Worm (Caenorhabditis elegans) whole organism, L2 larva: ENCODE data around the gene C46F11.6.

Source experiments
- C34F6.9 ChIP-seq: fragments of 150-350 bp; optimal IDR thresholded peaks from 2 replicates; lab custom pipeline; 2014; ENCODE audit warnings: missing biosample characterization, missing genetic modification characterization
- F13H6.1 ChIP-seq: sonication (generic microtip); optimal IDR thresholded peaks from 2 replicates; lab custom pipeline; 2016; ENCODE audit warnings: missing genetic modification characterization, missing compliant biosample characterization
- R02D3.7 ChIP-seq: fragments of 150-350 bp; optimal IDR thresholded peaks from 2 replicates; lab custom pipeline; 2014; ENCODE audit warnings: missing biosample characterization, missing genetic modification characterization
- Y55F3AM.14 ChIP-seq: fragments of 200-800 bp; sonication (Bioruptor generic); optimal IDR thresholded peaks from 2 replicates; lab custom pipeline; 2018; ENCODE audit warnings: mild to moderate bottlenecking, missing genetic modification characterization, missing compliant biosample characterization
- ZK546.5 ChIP-seq: sonication (generic microtip); optimal IDR thresholded peaks from 2 replicates; lab custom pipeline; 2017; ENCODE audit warnings: missing biosample characterization, missing genetic modification characterization
- alr-1 ChIP-seq: fragments of 150-350 bp; optimal IDR thresholded peaks from 2 replicates; lab custom pipeline; 2014; ENCODE audit warnings: missing biosample characterization, missing genetic modification characterization
- aly-2 ChIP-seq: fragments of 150-350 bp; optimal IDR thresholded peaks from 2 replicates; lab custom pipeline; 2014; ENCODE audit warnings: missing biosample characterization, missing genetic modification characterization
- ama-1 ChIP-seq: fragments of 150-350 bp; optimal IDR thresholded peaks from 2 replicates; lab custom pipeline; 2018; ENCODE audit warnings: inconsistent platforms
- blmp-1 ChIP-seq: sonication (generic microtip); optimal IDR thresholded peaks from 2 replicates; lab custom pipeline; 2017; ENCODE audit warnings: missing genetic modification characterization, mild to moderate bottlenecking, missing compliant biosample characterization, antibody characterized with exemption, moderate library complexity; ENCODE audit not compliant: insufficient read depth
- ceh-16 ChIP-seq: fragments of 150-350 bp; optimal IDR thresholded peaks from 2 replicates; lab custom pipeline; 2014; ENCODE audit warnings: missing biosample characterization, missing genetic modification characterization
- ceh-82 ChIP-seq: fragments of 150-350 bp; optimal IDR thresholded peaks from 2 replicates; lab custom pipeline; 2014; ENCODE audit warnings: missing biosample characterization, missing genetic modification characterization
- crh-2 ChIP-seq: sonication (generic microtip); optimal IDR thresholded peaks from 2 replicates; lab custom pipeline; 2017; ENCODE audit warnings: missing biosample characterization, missing genetic modification characterization
- dmd-4 ChIP-seq: sonication (generic microtip); optimal IDR thresholded peaks from 2 replicates; lab custom pipeline; 2017; ENCODE audit warnings: missing biosample characterization, missing genetic modification characterization
- egl-27 ChIP-seq: sonication (generic microtip); optimal IDR thresholded peaks from 3 replicates; lab custom pipeline; 2017; ENCODE audit warnings: missing biosample characterization, missing genetic modification reagents, missing genetic modification characterization
- elt-1 ChIP-seq: fragments of 150-350 bp; optimal IDR thresholded peaks from 2 replicates; lab custom pipeline; 2014; ENCODE audit warnings: missing biosample characterization, missing genetic modification characterization
- elt-3 ChIP-seq: sonication (generic microtip); optimal IDR thresholded peaks from 2 replicates; lab custom pipeline; 2017; ENCODE audit warnings: missing biosample characterization, missing genetic modification characterization
- fos-1 ChIP-seq: fragments of 150-350 bp; optimal IDR thresholded peaks from 2 replicates; lab custom pipeline; 2014; ENCODE audit warnings: missing biosample characterization, missing genetic modification characterization
- gmeb-1 ChIP-seq: fragments of 150-350 bp; optimal IDR thresholded peaks from 2 replicates; lab custom pipeline; 2014; ENCODE audit warnings: missing biosample characterization, missing genetic modification characterization
- lin-11 ChIP-seq: fragments of 150-350 bp; sonication (generic microtip); optimal IDR thresholded peaks from 2 replicates; lab custom pipeline; 2014; ENCODE audit warnings: missing biosample characterization, missing genetic modification characterization, inconsistent platforms, mixed read lengths
- lin-13 ChIP-seq: fragments of 150-350 bp; optimal IDR thresholded peaks from 2 replicates; lab custom pipeline; 2014; ENCODE audit warnings: missing biosample characterization, missing genetic modification reagents, missing genetic modification characterization
- lin-39 ChIP-seq: fragments of 150-350 bp; optimal IDR thresholded peaks from 2 replicates; lab custom pipeline; 2014; ENCODE audit warnings: missing biosample characterization, missing genetic modification reagents, missing genetic modification characterization
- lsy-2 ChIP-seq, 2 experiments: fragments of 150-350 bp in 1 of 2; sonication (generic microtip) in 1 of 2; optimal IDR thresholded peaks; 2 replicates each; lab custom pipeline; 2014 to 2017; ENCODE audit warnings: missing biosample characterization in 2 of 2, missing genetic modification characterization in 2 of 2
- mab-5 ChIP-seq: fragments of 150-350 bp; optimal IDR thresholded peaks from 2 replicates; lab custom pipeline; 2014; ENCODE audit warnings: missing biosample characterization, missing genetic modification characterization
- mbf-1 ChIP-seq: sonication (generic microtip); optimal IDR thresholded peaks from 2 replicates; lab custom pipeline; 2017; ENCODE audit warnings: missing biosample characterization, missing genetic modification characterization
- nhr-10 ChIP-seq: sonication (generic microtip); optimal IDR thresholded peaks from 2 replicates; lab custom pipeline; 2017; ENCODE audit warnings: missing biosample characterization, missing genetic modification characterization
- nhr-11 ChIP-seq: fragments of 150-350 bp; optimal IDR thresholded peaks from 2 replicates; lab custom pipeline; 2014; ENCODE audit warnings: missing biosample characterization, missing genetic modification characterization
- nhr-12 ChIP-seq: fragments of 150-350 bp; optimal IDR thresholded peaks from 2 replicates; lab custom pipeline; 2014; ENCODE audit warnings: missing biosample characterization, missing genetic modification characterization
- nhr-129 ChIP-seq: fragments of 150-350 bp; optimal IDR thresholded peaks from 2 replicates; lab custom pipeline; 2014; ENCODE audit warnings: missing biosample characterization, missing genetic modification characterization
- nhr-21 ChIP-seq: fragments of 150-350 bp; optimal IDR thresholded peaks from 2 replicates; lab custom pipeline; 2014; ENCODE audit warnings: missing biosample characterization, missing genetic modification characterization
- nhr-23 ChIP-seq: fragments of 150-350 bp; optimal IDR thresholded peaks from 2 replicates; lab custom pipeline; 2014; ENCODE audit warnings: missing biosample characterization, missing genetic modification reagents, missing genetic modification characterization
- nhr-237 ChIP-seq: fragments of 150-350 bp; optimal IDR thresholded peaks from 2 replicates; lab custom pipeline; 2014; ENCODE audit warnings: missing biosample characterization, missing genetic modification characterization
- nhr-25 ChIP-seq: fragments of 150-350 bp; sonication (generic microtip); optimal IDR thresholded peaks from 3 replicates; lab custom pipeline; 2014; ENCODE audit warnings: missing biosample characterization, missing genetic modification characterization
- nhr-6 ChIP-seq: fragments of 150-350 bp; optimal IDR thresholded peaks from 2 replicates; lab custom pipeline; 2014; ENCODE audit warnings: missing biosample characterization, missing genetic modification characterization
- nhr-77 ChIP-seq: fragments of 150-350 bp; optimal IDR thresholded peaks from 2 replicates; lab custom pipeline; 2014; ENCODE audit warnings: missing biosample characterization, missing genetic modification characterization
- peb-1 ChIP-seq: fragments of 150-350 bp; optimal IDR thresholded peaks from 2 replicates; lab custom pipeline; 2014; ENCODE audit warnings: missing biosample characterization, missing genetic modification characterization
- sem-4 ChIP-seq: fragments of 150-350 bp; optimal IDR thresholded peaks from 2 replicates; lab custom pipeline; 2014; ENCODE audit warnings: missing biosample characterization, missing genetic modification reagents, missing genetic modification characterization
- skn-1 ChIP-seq: sonication (generic microtip); optimal IDR thresholded peaks from 2 replicates; lab custom pipeline; 2017; ENCODE audit warnings: missing biosample characterization, missing genetic modification characterization
- sma-9 ChIP-seq, 2 experiments: fragments of 150-350 bp in 1 of 2; sonication (generic microtip) in 1 of 2; optimal IDR thresholded peaks; 2 replicates each; lab custom pipeline; 2014 to 2016; ENCODE audit warnings: missing genetic modification characterization in 2 of 2, mild to moderate bottlenecking in 1 of 2, missing biosample characterization in 1 of 2, missing compliant biosample characterization in 1 of 2, missing genetic modification reagents in 1 of 2, moderate library complexity in 1 of 2
- snpc-4 ChIP-seq: fragments of 150-350 bp; optimal IDR thresholded peaks from 2 replicates; lab custom pipeline; 2014; ENCODE audit warnings: missing biosample characterization, missing genetic modification characterization
- unc-39 ChIP-seq: fragments of 150-350 bp; optimal IDR thresholded peaks from 2 replicates; lab custom pipeline; 2014; ENCODE audit warnings: missing biosample characterization, missing genetic modification characterization
- unc-55 ChIP-seq: fragments of 150-350 bp; sonication (generic microtip); optimal IDR thresholded peaks from 3 replicates; lab custom pipeline; 2014; ENCODE audit warnings: missing biosample characterization, missing genetic modification reagents, missing genetic modification characterization
- unc-62 ChIP-seq: fragments of 150-350 bp; optimal IDR thresholded peaks from 2 replicates; lab custom pipeline; 2014; ENCODE audit warnings: missing biosample characterization, missing genetic modification reagents, missing genetic modification characterization
- zag-1 ChIP-seq: fragments of 150-350 bp; optimal IDR thresholded peaks from 2 replicates; lab custom pipeline; 2014; ENCODE audit warnings: missing biosample characterization, missing genetic modification characterization
- ztf-11 ChIP-seq: sonication (generic microtip); optimal IDR thresholded peaks from 2 replicates; lab custom pipeline; 2017; ENCODE audit warnings: missing biosample characterization, missing genetic modification characterization
- ztf-4 ChIP-seq: fragments of 150-350 bp; optimal IDR thresholded peaks from 2 replicates; lab custom pipeline; 2014; ENCODE audit warnings: missing biosample characterization, missing genetic modification characterization

C46F11.6 gene

DNA sequence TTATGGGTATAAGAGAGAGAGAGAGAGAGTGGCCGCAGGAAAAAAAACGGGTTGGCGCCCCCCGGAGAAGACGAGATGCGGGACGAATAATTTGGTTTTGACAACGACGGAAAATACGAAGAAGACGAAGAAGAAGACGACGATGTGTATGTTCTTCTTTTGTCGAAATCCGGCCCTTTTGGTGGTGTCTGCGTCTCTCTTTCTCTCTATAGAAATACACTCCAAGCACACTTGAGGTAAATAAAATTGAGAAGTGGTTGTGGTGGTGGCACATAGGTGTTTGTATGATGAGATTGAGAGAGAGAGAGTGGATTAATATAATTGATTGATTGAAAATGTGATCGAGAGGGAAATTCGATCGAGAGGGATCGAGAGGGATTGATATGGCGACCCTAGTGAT lies 2.6 kb upstream of the C46F11.6 start (continued):
- TF ChIP-seq nhr-25 (peak; percentile 65), mbf-1 (tag; lab: Kevin White, UChicago) (no peak)

DNA sequence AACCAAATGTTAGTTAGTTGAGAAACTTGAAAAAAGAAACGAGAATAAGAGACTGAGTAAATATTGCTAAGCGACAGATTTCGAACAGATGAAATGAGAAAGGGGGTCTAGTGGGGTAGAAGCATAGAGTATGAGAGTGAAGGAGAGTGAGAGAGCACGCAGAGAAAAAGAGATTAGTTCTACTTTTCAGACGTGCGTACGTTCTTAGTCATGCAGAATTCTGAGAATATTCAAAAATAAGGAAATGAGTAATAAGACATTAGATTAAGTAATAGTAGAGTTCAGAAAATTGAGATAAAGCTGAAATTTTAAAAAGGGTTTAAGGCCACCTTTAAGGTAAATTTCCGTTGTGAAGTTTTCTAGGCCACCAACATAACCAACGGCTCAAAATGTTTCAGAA lies 748 bp upstream of the C46F11.6 start:
- TF ChIP-seq elt-1 (tag; lab: Kevin White, UChicago), result no peak
- TF ChIP-seq fos-1 (tag; lab: Kevin White, UChicago), result no peak
- TF ChIP-seq egl-27 (tag; lab: Kevin White, UChicago), result no peak
- TF ChIP-seq nhr-129 (tag; lab: Kevin White, UChicago), result no peak
- TF ChIP-seq lin-13 (GFP tag; lab: Kevin White, UChicago), result no peak
- peak in 1 of 2 experiments; percentile 41 for TF ChIP-seq lsy-2 (tag; optimal IDR thresholded peaks at IDR 0.05; lab: Kevin White, UChicago)
- TF ChIP-seq zag-1 (tag; lab: Kevin White, UChicago), result no peak
- no peak for TF ChIP-seq F13H6.1 (tag; lab: Kevin White, UChicago)
- TF ChIP-seq gmeb-1, result no peak
- no peak for TF ChIP-seq aly-2 (tag; lab: Kevin White, UChicago)
- TF ChIP-seq unc-39, result no peak
- TF ChIP-seq dmd-4 (tag; lab: Kevin White, UChicago), result no peak
- peak; percentile 29 for TF ChIP-seq C34F6.9 (tag; lab: Kevin White, UChicago)
- no peak for TF ChIP-seq nhr-237
- no peak for TF ChIP-seq nhr-6
- no peak for TF ChIP-seq skn-1 (tag; lab: Kevin White, UChicago)
- TF ChIP-seq ceh-16 (tag; lab: Kevin White, UChicago), result no peak
- TF ChIP-seq nhr-11 (tag; lab: Kevin White, UChicago), result no peak
- TF ChIP-seq sem-4 (tag; lab: Kevin White, UChicago), result no peak
- TF ChIP-seq ceh-82 (tag; lab: Kevin White, UChicago), result no peak
- TF ChIP-seq R02D3.7, result no peak
- TF ChIP-seq nhr-21 (tag; lab: Kevin White, UChicago), result peak; percentile 39
- no peak for TF ChIP-seq mbf-1 (tag; lab: Kevin White, UChicago)
- no peak for TF ChIP-seq unc-62
- TF ChIP-seq blmp-1 (tag; lab: Kevin White, UChicago), result no peak
- TF ChIP-seq elt-3, result no peak
- TF ChIP-seq ZK546.5 (tag; lab: Kevin White, UChicago), result no peak
- no peak for TF ChIP-seq mab-5 (tag; lab: Kevin White, UChicago)
- no peak for TF ChIP-seq ztf-11
- peak; percentile 29 for TF ChIP-seq crh-2
- no peak for TF ChIP-seq peb-1 (tag; lab: Kevin White, UChicago)
- no peak for TF ChIP-seq lin-11 (tag; lab: Kevin White, UChicago)
- no peak for TF ChIP-seq nhr-12
- TF ChIP-seq alr-1, result no peak
- no peak for TF ChIP-seq sma-9 (GFP tag; optimal IDR thresholded peaks at IDR 0.05; lab: Kevin White, UChicago)
- TF ChIP-seq sma-9 (tag; optimal IDR thresholded peaks at IDR 0.05; lab: Kevin White, UChicago), result no peak
- no peak for TF ChIP-seq ama-1 (lab: Kevin White, UChicago)
- TF ChIP-seq snpc-4 (tag; lab: Kevin White, UChicago), result no peak
- no peak for TF ChIP-seq nhr-10 (tag; lab: Kevin White, UChicago)
- TF ChIP-seq ztf-4 (tag; lab: Kevin White, UChicago), result peak; percentile 45
- no peak for TF ChIP-seq lin-39 (tag; lab: Kevin White, UChicago)
- TF ChIP-seq nhr-25, result no peak
- peak; percentile 13 for TF ChIP-seq unc-55 (GFP tag; lab: Kevin White, UChicago)
- no peak for TF ChIP-seq Y55F3AM.14 (GFP tag; lab: Kevin White, UChicago)

DNA sequence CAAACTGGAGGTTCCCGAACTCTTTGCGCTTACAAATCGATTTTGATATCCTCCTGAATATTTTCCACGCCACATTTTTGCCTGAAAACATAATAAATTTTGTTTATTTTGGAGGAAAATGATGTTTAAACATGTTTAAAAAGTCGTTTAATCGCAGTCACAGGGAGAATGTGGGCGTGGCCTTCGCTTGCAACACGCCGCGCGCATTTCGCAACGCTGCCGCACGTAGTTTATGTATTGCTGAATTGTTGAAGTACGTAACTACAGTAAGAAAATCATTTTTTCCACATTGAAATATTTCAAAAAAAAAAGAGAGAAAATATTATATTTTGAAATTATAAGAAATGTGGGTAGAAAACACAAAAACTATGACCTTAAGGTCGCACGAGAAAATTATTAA lies 6.0 kb downstream of the C46F11.6 start, which contains the start of gene C46F11.4:
Gene C46F11.4, minus strand, starts transcription at position 81 of the 400 bp plus-strand sequence.
- TF ChIP-seq Y55F3AM.14 (GFP tag; lab: Kevin White, UChicago), result no peak
- TF ChIP-seq aly-2 (tag; lab: Kevin White, UChicago), result no peak
- TF ChIP-seq skn-1 (tag; lab: Kevin White, UChicago), result no peak
- TF ChIP-seq mab-5 (tag; lab: Kevin White, UChicago), result no peak
- no peak for TF ChIP-seq nhr-21 (tag; lab: Kevin White, UChicago)
- no peak for TF ChIP-seq nhr-12
- peak; percentile 36 for TF ChIP-seq lin-11 (tag; lab: Kevin White, UChicago)
- no peak for TF ChIP-seq nhr-6
- TF ChIP-seq ZK546.5 (tag; lab: Kevin White, UChicago), result no peak
- no peak for TF ChIP-seq sem-4 (tag; lab: Kevin White, UChicago)
- TF ChIP-seq elt-1 (tag; lab: Kevin White, UChicago), result no peak
- no peak for TF ChIP-seq peb-1 (tag; lab: Kevin White, UChicago)
- no peak for TF ChIP-seq snpc-4 (tag; lab: Kevin White, UChicago)
- no peak for TF ChIP-seq R02D3.7
- no peak for TF ChIP-seq ztf-4 (tag; lab: Kevin White, UChicago)
- TF ChIP-seq gmeb-1, result peak; percentile 50
- TF ChIP-seq elt-3, result no peak
- peak; percentile 52 for TF ChIP-seq lin-13 (GFP tag; lab: Kevin White, UChicago)
- TF ChIP-seq F13H6.1 (tag; lab: Kevin White, UChicago), result peak; percentile 53
- TF ChIP-seq lsy-2 (tag; optimal IDR thresholded peaks at IDR 0.05; lab: Kevin White, UChicago), result peak in 1 of 2 experiments; percentile 64
- TF ChIP-seq ztf-11, result no peak
- TF ChIP-seq nhr-23, result no peak
- TF ChIP-seq nhr-25, result peak; percentile 20
- TF ChIP-seq mbf-1 (tag; lab: Kevin White, UChicago), result no peak
- peak; percentile 40 for TF ChIP-seq nhr-129 (tag; lab: Kevin White, UChicago)
- TF ChIP-seq nhr-77 (tag; lab: Kevin White, UChicago), result no peak
- TF ChIP-seq ceh-16 (tag; lab: Kevin White, UChicago), result no peak
- no peak for TF ChIP-seq nhr-10 (tag; lab: Kevin White, UChicago)
- TF ChIP-seq fos-1 (tag; lab: Kevin White, UChicago), result no peak
- TF ChIP-seq sma-9 (GFP tag; optimal IDR thresholded peaks at IDR 0.05; lab: Kevin White, UChicago), result no peak
- TF ChIP-seq sma-9 (tag; optimal IDR thresholded peaks at IDR 0.05; lab: Kevin White, UChicago), result no peak
- TF ChIP-seq nhr-11 (tag; lab: Kevin White, UChicago), result no peak
- TF ChIP-seq unc-39, result no peak
- no peak for TF ChIP-seq blmp-1 (tag; lab: Kevin White, UChicago)
- TF ChIP-seq dmd-4 (tag; lab: Kevin White, UChicago), result no peak
- no peak for TF ChIP-seq crh-2
